Worm (Caenorhabditis elegans): Measurements from ENCODE around the gene adh-1.

Gene adh-1

ce11 chrV:11887988-11888499, at the start of gene adh-1:
adh-1 (plus strand) TSS chrV:11888248.
- TF ChIP-seq nhr-12 (tag; optimal IDR thresholded peaks at IDR 0.05), result no peak
- TF ChIP-seq nhr-84 (tag; optimal IDR thresholded peaks at IDR 0.05), result no peak
- TF ChIP-seq unc-86 (tag; optimal IDR thresholded peaks at IDR 0.05), result no peak
- no peak for TF ChIP-seq aha-1 (tag; optimal IDR thresholded peaks at IDR 0.05)
- TF ChIP-seq blmp-1 (tag; optimal IDR thresholded peaks at IDR 0.05), result peak; percentile 89
- TF ChIP-seq vab-15 (tag; optimal IDR thresholded peaks at IDR 0.05), result no peak
- no peak for TF ChIP-seq egl-13 (tag; optimal IDR thresholded peaks at IDR 0.05)
- TF ChIP-seq lir-3 (tag; optimal IDR thresholded peaks at IDR 0.05; ENCODE audit: poor library complexity), result peak; percentile 70
- no peak for TF ChIP-seq ceh-90 (tag; optimal IDR thresholded peaks at IDR 0.05)
- peak in 1 of 2 experiments; percentile 8 for TF ChIP-seq ztf-11 (tag; optimal IDR thresholded peaks at IDR 0.05)
- peak; percentile 97 for TF ChIP-seq nhr-20 (tag; optimal IDR thresholded peaks at IDR 0.05)
- no peak for TF ChIP-seq dsc-1 (tag; optimal IDR thresholded peaks at IDR 0.05)
- TF ChIP-seq skn-1 (tag; optimal IDR thresholded peaks at IDR 0.05), result peak; percentile 37
- no peak for TF ChIP-seq fos-1 (tag; optimal IDR thresholded peaks at IDR 0.05)
- TF ChIP-seq unc-98 (GFP tag; IDR thresholded peaks at IDR 0.05), result no peak
- TF ChIP-seq ztf-4 (tag; optimal IDR thresholded peaks at IDR 0.05), result peak; percentile 56
- TF ChIP-seq nhr-11 (tag; optimal IDR thresholded peaks at IDR 0.05), result peak; percentile 62
- peak; percentile 1 for TF ChIP-seq C04F5.9 (tag; optimal IDR thresholded peaks at IDR 0.05)
- TF ChIP-seq C16A3.4 (tag; optimal IDR thresholded peaks at IDR 0.05), result peak; percentile 76
- no peak for TF ChIP-seq efl-3 (GFP tag; optimal IDR thresholded peaks at IDR 0.05)
- peak; percentile 91 for TF ChIP-seq rnt-1 (tag; optimal IDR thresholded peaks at IDR 0.05)
- peak; percentile 30 for TF ChIP-seq snpc-4 (tag; optimal IDR thresholded peaks at IDR 0.05)
- no peak for TF ChIP-seq hlh-4 (tag; optimal IDR thresholded peaks at IDR 0.05)
- TF ChIP-seq C34B4.2 (tag; optimal IDR thresholded peaks at IDR 0.05), result peak; percentile 42
- TF ChIP-seq efl-1 (optimal IDR thresholded peaks at IDR 0.05), result peak; percentile 23 to 46
- TF ChIP-seq efl-1 (GFP tag; optimal IDR thresholded peaks at IDR 0.05 in 1 of 2), result peak in 1 of 2 experiments; percentile 95
- peak; percentile 37 to 68 for TF ChIP-seq lin-35 (GFP tag; optimal IDR thresholded peaks at IDR 0.05)
- peak; percentile 61 for TF ChIP-seq xbp-1 (tag; optimal IDR thresholded peaks at IDR 0.05)
- TF ChIP-seq nhr-90 (tag; optimal IDR thresholded peaks at IDR 0.05; ENCODE audit: poor library complexity), result peak; percentile 75
- TF ChIP-seq ama-1 (optimal IDR thresholded peaks at IDR 0.05), result peak; percentile 95
- no peak for TF ChIP-seq ceh-8 (GFP tag; optimal IDR thresholded peaks at IDR 0.05)
- no peak for TF ChIP-seq unc-62 (GFP tag; optimal IDR thresholded peaks at IDR 0.05)
- TF ChIP-seq sox-4 (tag; optimal IDR thresholded peaks at IDR 0.05), result peak; percentile 57
- peak; percentile 48 to 82 for TF ChIP-seq lsy-2 (tag; optimal IDR thresholded peaks at IDR 0.05)
- TF ChIP-seq mdl-1 (tag; optimal IDR thresholded peaks at IDR 0.05), result peak; percentile 25 to 99
- TF ChIP-seq jun-1 (tag; optimal IDR thresholded peaks at IDR 0.05), result peak; percentile 70
- TF ChIP-seq zip-4 (GFP tag; optimal IDR thresholded peaks at IDR 0.05), result no peak
- TF ChIP-seq nhr-47 (tag; optimal IDR thresholded peaks at IDR 0.05), result peak; percentile 77
- TF ChIP-seq nhr-76 (tag; optimal IDR thresholded peaks at IDR 0.05), result no peak
- peak; percentile 56 for TF ChIP-seq pax-3 (tag; optimal IDR thresholded peaks at IDR 0.05)
- no peak for TF ChIP-seq hpl-2 (GFP tag; optimal IDR thresholded peaks at IDR 0.05)
- no peak for TF ChIP-seq ceh-63 (GFP tag; optimal IDR thresholded peaks at IDR 0.05)
- no peak for TF ChIP-seq sptf-1 (tag; optimal IDR thresholded peaks at IDR 0.05)
- no peak for TF ChIP-seq ces-1 (GFP tag; optimal IDR thresholded peaks at IDR 0.05)
- TF ChIP-seq unc-30 (tag; optimal IDR thresholded peaks at IDR 0.05), result no peak
- peak; percentile 94 for TF ChIP-seq nhr-85 (tag)
- TF ChIP-seq tbx-2 (tag; optimal IDR thresholded peaks at IDR 0.05), result peak; percentile 88
- TF ChIP-seq nhr-71 (tag; optimal IDR thresholded peaks at IDR 0.05), result peak; percentile 97
- peak; percentile 82 for TF ChIP-seq snu-23 (GFP tag; optimal IDR thresholded peaks at IDR 0.05)
- peak; percentile 62 for TF ChIP-seq lin-13 (GFP tag; optimal IDR thresholded peaks at IDR 0.05)
- no peak for TF ChIP-seq ets-5 (GFP tag; IDR thresholded peaks at IDR 0.05)
- TF ChIP-seq fkh-10 (GFP tag; optimal IDR thresholded peaks at IDR 0.05), result no peak
- no peak for TF ChIP-seq grh-1 (GFP tag; IDR thresholded peaks at IDR 0.05)
- no peak for TF ChIP-seq F16B12.6 (tag; optimal IDR thresholded peaks at IDR 0.05)

Measured in whole organism, L1 larva.